Worm (Caenorhabditis elegans) whole organism, late embryonic: Measurements from ENCODE around the gene srsx-3.

Experiments used
- C08G9.2 ChIP-seq: sonication (generic microtip); optimal IDR thresholded peaks from 2 replicates; lab custom pipeline; 2016; ENCODE audit warnings: mild to moderate bottlenecking, missing genetic modification characterization, moderate library complexity, missing compliant biosample characterization
- F13H6.1 ChIP-seq: sonication (generic microtip); optimal IDR thresholded peaks from 2 replicates; lab custom pipeline; 2016; ENCODE audit warnings: missing genetic modification characterization, missing compliant biosample characterization
- T23F11.4 ChIP-seq: fragments of 200-800 bp; sonication (Bioruptor generic); optimal IDR thresholded peaks from 2 replicates; lab custom pipeline; 2018; ENCODE audit warnings: mild to moderate bottlenecking, missing genetic modification characterization, missing compliant biosample characterization
- Y22D7AL.16 ChIP-seq: sonication (generic microtip); optimal IDR thresholded peaks from 2 replicates; lab custom pipeline; 2016; ENCODE audit warnings: missing genetic modification characterization, missing compliant biosample characterization
- ahr-1 ChIP-seq: sonication (generic microtip); optimal IDR thresholded peaks from 2 replicates; lab custom pipeline; 2016; ENCODE audit warnings: missing genetic modification characterization, missing compliant biosample characterization
- ama-1 ChIP-seq: fragments of 150-350 bp; optimal IDR thresholded peaks from 2 replicates; lab custom pipeline; 2014
- ceh-14 ChIP-seq: sonication (generic microtip); optimal IDR thresholded peaks from 2 replicates; lab custom pipeline; 2016; ENCODE audit warnings: missing genotype, missing genetic modification characterization, missing compliant biosample characterization
- ceh-18 ChIP-seq: sonication (generic microtip); optimal IDR thresholded peaks from 2 replicates; lab custom pipeline; 2016; ENCODE audit warnings: missing genetic modification characterization, missing compliant biosample characterization
- ceh-2 ChIP-seq: sonication (generic microtip); optimal IDR thresholded peaks from 2 replicates; lab custom pipeline; 2016; ENCODE audit warnings: missing genotype, missing genetic modification characterization, missing compliant biosample characterization
- ceh-22 ChIP-seq: sonication (generic microtip); optimal IDR thresholded peaks from 2 replicates; lab custom pipeline; 2017; ENCODE audit warnings: missing biosample characterization, missing genetic modification characterization
- ceh-24 ChIP-seq: sonication (generic microtip); optimal IDR thresholded peaks from 2 replicates; lab custom pipeline; 2016; ENCODE audit warnings: mild to moderate bottlenecking, missing genetic modification characterization, missing compliant biosample characterization
- ceh-30 ChIP-seq: fragments of 150-350 bp; optimal IDR thresholded peaks from 2 replicates; lab custom pipeline; 2014; ENCODE audit warnings: missing biosample characterization, missing genetic modification characterization
- ceh-31 ChIP-seq: sonication (generic microtip); optimal IDR thresholded peaks from 2 replicates; lab custom pipeline; 2016; ENCODE audit warnings: missing genetic modification characterization, missing compliant biosample characterization
- ceh-34 ChIP-seq: sonication (generic microtip); optimal IDR thresholded peaks from 2 replicates; lab custom pipeline; 2016; ENCODE audit warnings: mild to moderate bottlenecking, missing genetic modification characterization, missing compliant biosample characterization
- ceh-45 ChIP-seq: fragments of 200-800 bp; sonication (Bioruptor generic); IDR thresholded peaks from 2 replicates; pipeline ENCODE4 v1.3.6; 2022; ENCODE audit warnings: missing genetic modification reagents, missing genetic modification characterization, missing compliant biosample characterization
- ceh-6 ChIP-seq: fragments of 200-800 bp; sonication (Bioruptor generic); optimal IDR thresholded peaks from 2 replicates; lab custom pipeline; 2018; ENCODE audit warnings: mild to moderate bottlenecking, missing genetic modification characterization, missing compliant biosample characterization
- che-1 ChIP-seq: sonication (generic microtip); optimal IDR thresholded peaks from 2 replicates; lab custom pipeline; 2016; ENCODE audit warnings: mild to moderate bottlenecking, missing genetic modification characterization, missing compliant biosample characterization
- elt-2 ChIP-seq: sonication (generic microtip); optimal IDR thresholded peaks from 2 replicates; lab custom pipeline; 2016; ENCODE audit warnings: missing genetic modification reagents, missing genetic modification characterization, missing compliant biosample characterization
- elt-4 ChIP-seq: sonication (generic microtip); optimal IDR thresholded peaks from 2 replicates; lab custom pipeline; 2016; ENCODE audit warnings: missing genetic modification characterization, missing compliant biosample characterization
- fax-1 ChIP-seq: sonication (generic microtip); optimal IDR thresholded peaks from 2 replicates; lab custom pipeline; 2016; ENCODE audit warnings: missing genotype, missing genetic modification characterization, missing compliant biosample characterization
- fkh-10 ChIP-seq: fragments of 150-350 bp; optimal IDR thresholded peaks from 2 replicates; lab custom pipeline; 2014; ENCODE audit warnings: missing biosample characterization, missing genetic modification reagents, missing genetic modification characterization
- fkh-6 ChIP-seq: sonication (generic microtip); optimal IDR thresholded peaks from 2 replicates; lab custom pipeline; 2016; ENCODE audit warnings: missing genetic modification characterization, missing compliant biosample characterization
- hlh-13 ChIP-seq: fragments of 200-800 bp; sonication (Bioruptor generic); optimal IDR thresholded peaks from 2 replicates; lab custom pipeline; 2018; ENCODE audit warnings: mild to moderate bottlenecking, missing genetic modification characterization, missing compliant biosample characterization
- hlh-30 ChIP-seq: sonication (generic microtip); optimal IDR thresholded peaks from 2 replicates; lab custom pipeline; 2017; ENCODE audit warnings: antibody characterized with exemption, missing genetic modification characterization, missing compliant biosample characterization; ENCODE audit not compliant: insufficient read depth
- hlh-6 ChIP-seq: sonication (generic microtip); optimal IDR thresholded peaks from 2 replicates; lab custom pipeline; 2016; ENCODE audit warnings: missing genotype, missing genetic modification characterization, missing compliant biosample characterization
- hlh-8 ChIP-seq: sonication (generic microtip); optimal IDR thresholded peaks from 2 replicates; lab custom pipeline; 2016; ENCODE audit warnings: missing genotype, missing genetic modification characterization, missing compliant biosample characterization
- lim-6 ChIP-seq: sonication (generic microtip); optimal IDR thresholded peaks from 2 replicates; lab custom pipeline; 2016; ENCODE audit warnings: missing genetic modification characterization, missing compliant biosample characterization
- madf-2 ChIP-seq: sonication (generic microtip); optimal IDR thresholded peaks from 2 replicates; lab custom pipeline; 2017; ENCODE audit warnings: missing genetic modification characterization, missing compliant biosample characterization
- nfya-1 ChIP-seq: sonication (generic microtip); optimal IDR thresholded peaks from 2 replicates; lab custom pipeline; 2017; ENCODE audit warnings: missing genetic modification characterization, mild to moderate bottlenecking, missing compliant biosample characterization, antibody characterized with exemption, moderate library complexity
- nhr-11 ChIP-seq: fragments of 150-350 bp; optimal IDR thresholded peaks from 2 replicates; lab custom pipeline; 2014; ENCODE audit warnings: missing biosample characterization, missing genetic modification characterization
- nhr-232 ChIP-seq: sonication (generic microtip); optimal IDR thresholded peaks from 2 replicates; lab custom pipeline; 2016; ENCODE audit warnings: missing genetic modification characterization, missing compliant biosample characterization
- npax-4 ChIP-seq: sonication (generic microtip); optimal IDR thresholded peaks from 2 replicates; lab custom pipeline; 2016; ENCODE audit warnings: missing genetic modification characterization, missing compliant biosample characterization
- odd-2 ChIP-seq: sonication (generic microtip); optimal IDR thresholded peaks from 2 replicates; lab custom pipeline; 2017; ENCODE audit warnings: antibody characterized with exemption, mild to moderate bottlenecking, missing genetic modification characterization, missing compliant biosample characterization
- pag-3 ChIP-seq: sonication (generic microtip); optimal IDR thresholded peaks from 2 replicates; lab custom pipeline; 2016; ENCODE audit warnings: missing compliant biosample characterization, missing genetic modification characterization, borderline replicate concordance
- pat-9 ChIP-seq: fragments of 200-800 bp; sonication (Bioruptor generic); optimal IDR thresholded peaks from 2 replicates; lab custom pipeline; 2018; ENCODE audit warnings: mild to moderate bottlenecking, missing genetic modification characterization, moderate library complexity, missing compliant biosample characterization
- pax-1 ChIP-seq: fragments of 150-350 bp; optimal IDR thresholded peaks from 2 replicates; lab custom pipeline; 2014; ENCODE audit warnings: missing biosample characterization, missing genetic modification characterization
- pqm-1 ChIP-seq: sonication (generic microtip); optimal IDR thresholded peaks from 2 replicates; lab custom pipeline; 2016; ENCODE audit warnings: missing genetic modification characterization, missing compliant biosample characterization
- ref-2 ChIP-seq: sonication (generic microtip); optimal IDR thresholded peaks from 2 replicates; lab custom pipeline; 2016; ENCODE audit warnings: missing genetic modification characterization, missing compliant biosample characterization
- rnt-1 ChIP-seq: sonication (generic microtip); optimal IDR thresholded peaks from 2 replicates; lab custom pipeline; 2016; ENCODE audit warnings: missing genetic modification characterization, missing compliant biosample characterization
- sdc-2 ChIP-seq: sonication (generic microtip); optimal IDR thresholded peaks from 2 replicates; lab custom pipeline; 2016; ENCODE audit warnings: missing genotype, missing genetic modification characterization, missing compliant biosample characterization
- sox-4 ChIP-seq: sonication (generic microtip); optimal IDR thresholded peaks from 2 replicates; lab custom pipeline; 2017; ENCODE audit warnings: mild to moderate bottlenecking, missing genetic modification characterization, inconsistent platforms, missing compliant biosample characterization
- tbx-2 ChIP-seq: sonication (generic microtip); optimal IDR thresholded peaks from 2 replicates; lab custom pipeline; 2016; ENCODE audit warnings: missing genetic modification characterization, missing compliant biosample characterization
- tbx-7 ChIP-seq: sonication (generic microtip); optimal IDR thresholded peaks from 2 replicates; lab custom pipeline; 2016; ENCODE audit warnings: missing genotype, missing genetic modification characterization, missing compliant biosample characterization
- ttx-3 ChIP-seq: sonication (generic microtip); optimal IDR thresholded peaks from 2 replicates; lab custom pipeline; 2016; ENCODE audit warnings: missing genetic modification reagents, missing genetic modification characterization, missing compliant biosample characterization
- unc-42 ChIP-seq: sonication (generic microtip); optimal IDR thresholded peaks from 2 replicates; lab custom pipeline; 2016; ENCODE audit warnings: missing genotype, missing genetic modification characterization, missing compliant biosample characterization
- unc-55 ChIP-seq: sonication (generic microtip); optimal IDR thresholded peaks from 2 replicates; lab custom pipeline; 2017; ENCODE audit warnings: missing biosample characterization, missing genetic modification reagents, missing genetic modification characterization
- zip-5 ChIP-seq: sonication (generic microtip); optimal IDR thresholded peaks from 2 replicates; lab custom pipeline; 2016; ENCODE audit warnings: missing genetic modification characterization, missing compliant biosample characterization
- ztf-16 ChIP-seq: sonication (generic microtip); optimal IDR thresholded peaks from 2 replicates; lab custom pipeline; 2017; ENCODE audit warnings: missing genetic modification characterization, missing compliant biosample characterization

Gene srsx-3

DNA sequence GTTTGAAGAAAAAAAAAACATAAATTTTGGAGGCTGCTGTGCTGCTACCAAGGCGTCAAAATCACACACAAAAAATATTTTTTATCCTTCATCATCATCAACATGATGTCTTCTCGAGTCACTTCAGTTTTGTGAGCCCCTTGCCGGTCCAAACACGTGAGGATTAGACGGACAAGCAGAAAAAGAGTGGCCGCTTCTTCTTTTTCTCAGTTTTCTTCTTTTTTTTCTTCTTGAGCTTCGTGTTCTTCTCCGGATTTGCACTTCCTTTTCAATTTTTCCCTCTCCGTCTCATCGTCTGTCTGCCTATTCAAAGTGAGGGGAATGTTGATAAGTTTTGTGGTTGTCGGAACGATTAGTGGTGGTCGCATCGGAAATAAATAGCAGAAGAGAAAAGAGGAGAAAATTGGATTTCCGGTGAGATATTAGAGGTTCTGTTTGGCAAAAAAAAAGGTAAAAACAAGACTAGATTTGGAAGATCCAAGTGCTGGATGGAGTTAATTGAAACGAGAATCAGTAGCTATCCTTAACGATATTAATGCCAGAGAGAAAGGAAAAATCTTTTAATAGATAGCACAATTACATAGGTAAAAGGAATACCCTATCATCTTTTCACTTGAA, 43.4 kb upstream of the srsx-3 start:
- no peak for TF ChIP-seq ceh-2
- TF ChIP-seq unc-42 (tag; lab: Kevin White, UChicago), result peak; percentile 62
- TF ChIP-seq, all 69 proteins: peak for 1

DNA sequence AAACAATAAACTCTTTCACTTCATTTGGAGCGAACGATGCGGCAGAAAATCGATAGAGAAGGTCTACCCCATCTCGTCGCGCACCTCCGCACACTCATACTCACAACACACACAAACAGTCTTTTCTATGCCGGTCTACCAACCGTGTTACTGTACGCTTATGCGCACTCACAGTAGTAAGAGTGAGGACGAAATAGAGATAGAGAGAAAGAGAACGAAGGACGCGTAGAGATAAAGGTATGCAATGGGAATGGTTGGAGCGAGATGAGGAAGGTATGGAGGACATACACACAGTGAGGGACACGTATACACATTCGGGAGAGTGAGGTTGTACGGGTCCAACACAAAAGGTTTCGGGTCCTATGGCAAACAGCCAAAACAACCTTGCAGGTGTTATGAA, 41.7 kb upstream of the srsx-3 start:
- TF ChIP-seq zip-5 (tag; lab: Kevin White, UChicago) (no peak), ceh-30 (no peak), pqm-1 (tag; lab: Kevin White, UChicago) (no peak), che-1 (tag; lab: Kevin White, UChicago) (no peak), ceh-14 (tag; lab: Kevin White, UChicago) (no peak), elt-2 (tag; lab: Kevin White, UChicago) (peak; percentile 12), tbx-2 (peak; percentile 37), nhr-11 (tag; lab: Kevin White, UChicago) (no peak), hlh-8 (tag; lab: Kevin White, UChicago) (no peak), F13H6.1 (tag; lab: Kevin White, UChicago) (no peak), ceh-6 (no peak), ceh-34 (peak; percentile 14), sdc-2 (tag; lab: Kevin White, UChicago) (peak; percentile 15), nfya-1 (tag; lab: Kevin White, UChicago) (peak; percentile 48), ama-1 (lab: Kevin White, UChicago) (no peak), hlh-6 (peak; percentile 28), npax-4 (no peak), madf-2 (tag; lab: Kevin White, UChicago) (peak; percentile 26), T23F11.4 (GFP tag; lab: Kevin White, UChicago) (peak; percentile 52), nhr-232 (tag; lab: Kevin White, UChicago) (no peak), ahr-1 (tag; lab: Kevin White, UChicago) (no peak), fkh-6 (tag; lab: Kevin White, UChicago) (no peak), fax-1 (tag; lab: Kevin White, UChicago) (no peak), odd-2 (tag; lab: Kevin White, UChicago) (no peak), ceh-2 (peak; percentile 15), tbx-7 (tag; lab: Kevin White, UChicago) (no peak), hlh-13 (GFP tag; lab: Kevin White, UChicago) (no peak), fkh-10 (no peak), ceh-31 (tag; lab: Kevin White, UChicago) (peak; percentile 39), sox-4 (no peak), rnt-1 (tag; lab: Kevin White, UChicago) (no peak), ceh-22 (tag; lab: Kevin White, UChicago) (no peak), ttx-3 (tag; lab: Kevin White, UChicago) (no peak), C08G9.2 (tag; lab: Kevin White, UChicago) (no peak), pag-3 (tag; lab: Kevin White, UChicago) (no peak), ceh-24 (no peak), lim-6 (tag; lab: Kevin White, UChicago) (no peak), unc-55 (GFP tag; lab: Kevin White, UChicago) (no peak), ceh-45 (GFP tag; lab: Robert Waterston, UW) (no peak), elt-4 (tag; lab: Kevin White, UChicago) (no peak), Y22D7AL.16 (tag; lab: Kevin White, UChicago) (no peak), pax-1 (tag; lab: Kevin White, UChicago) (no peak), ref-2 (peak; percentile 69), ceh-18 (peak; percentile 11), ztf-16 (tag; lab: Kevin White, UChicago) (no peak), pat-9 (tag; lab: Kevin White, UChicago) (no peak), hlh-30 (no peak)
- TF ChIP-seq, all 69 proteins: peak for 12
